Worm (Caenorhabditis elegans) whole organism, L4 larva: ENCODE data around the gene lin-56.

Experiments
- F49E8.2 ChIP-seq: sonication (generic microtip); optimal IDR thresholded peaks from 2 replicates; lab custom pipeline; 2016; ENCODE audit warnings: missing compliant biosample characterization, mild to moderate bottlenecking, missing genetic modification characterization, borderline replicate concordance
- Y5F2A.4 ChIP-seq: fragments of 200-800 bp; sonication (Bioruptor generic); optimal IDR thresholded peaks from 2 replicates; lab custom pipeline; 2018; ENCODE audit warnings: mild to moderate bottlenecking, missing genetic modification characterization, missing compliant biosample characterization
- Y75B8A.6 ChIP-seq: fragments of 200-800 bp; sonication (Bioruptor generic); IDR thresholded peaks from 2 replicates; pipeline ENCODE4 v1.3.6; 2022; ENCODE audit warnings: missing genetic modification reagents, missing genetic modification characterization, missing compliant biosample characterization
- ZK337.2 ChIP-seq: fragments of 200-800 bp; sonication (Bioruptor generic); IDR thresholded peaks from 2 replicates; pipeline ENCODE4 v1.3.6; 2022; ENCODE audit warnings: missing genetic modification reagents, missing genetic modification characterization, missing compliant biosample characterization
- aha-1 ChIP-seq: fragments of 150-350 bp; peaks from one replicate; lab custom pipeline; 2014; ENCODE audit warnings: missing biosample characterization, missing genetic modification characterization
- aly-2 ChIP-seq: sonication (generic microtip); optimal IDR thresholded peaks from 2 replicates; lab custom pipeline; 2018; ENCODE audit warnings: missing biosample characterization, missing genetic modification characterization
- ceh-32 ChIP-seq: sonication (generic microtip); optimal IDR thresholded peaks from 2 replicates; lab custom pipeline; 2016; ENCODE audit warnings: mild to moderate bottlenecking, missing genetic modification characterization, missing compliant biosample characterization; ENCODE audit not compliant: poor library complexity
- ceh-62 ChIP-seq: sonication (generic microtip); optimal IDR thresholded peaks from 2 replicates; lab custom pipeline; 2017; ENCODE audit warnings: missing biosample characterization, missing genetic modification characterization
- ceh-82 ChIP-seq: sonication (generic microtip); optimal IDR thresholded peaks from 2 replicates; lab custom pipeline; 2017; ENCODE audit warnings: missing biosample characterization, missing genetic modification characterization
- ces-1 ChIP-seq: fragments of 150-350 bp; sonication (generic microtip); optimal IDR thresholded peaks from 4 replicates; lab custom pipeline; 2014; ENCODE audit warnings: missing biosample characterization, missing genetic modification reagents, missing genetic modification characterization
- cey-2 ChIP-seq: sonication (generic microtip); optimal IDR thresholded peaks from 3 replicates; lab custom pipeline; 2017; ENCODE audit warnings: missing genetic modification characterization, mild to moderate bottlenecking, missing compliant biosample characterization, antibody characterized with exemption, borderline replicate concordance; ENCODE audit not compliant: insufficient read depth
- daf-8 ChIP-seq: fragments of 200-800 bp; sonication (Bioruptor generic); IDR thresholded peaks from 2 replicates; pipeline ENCODE4 v1.3.6; 2022; ENCODE audit warnings: missing genetic modification characterization, missing compliant biosample characterization
- dmd-6 ChIP-seq: fragments of 200-800 bp; sonication (Bioruptor generic); IDR thresholded peaks from 2 replicates; pipeline ENCODE4 v1.3.6; 2022; ENCODE audit warnings: missing genetic modification reagents, missing genetic modification characterization, missing compliant biosample characterization
- dmd-8 ChIP-seq: fragments of 200-800 bp; sonication (Bioruptor generic); IDR thresholded peaks from 2 replicates; pipeline ENCODE4 v1.3.6; 2022; ENCODE audit warnings: missing genetic modification characterization, missing compliant biosample characterization
- dmd-9 ChIP-seq: fragments of 200-800 bp; sonication (Bioruptor generic); IDR thresholded peaks from 2 replicates; pipeline ENCODE4 v1.3.6; 2022; ENCODE audit warnings: missing genetic modification reagents, missing genetic modification characterization, missing compliant biosample characterization
- duxl-1 ChIP-seq: sonication (generic microtip); optimal IDR thresholded peaks from 2 replicates; lab custom pipeline; 2016; ENCODE audit warnings: mild to moderate bottlenecking, missing genetic modification characterization, moderate library complexity, missing compliant biosample characterization; ENCODE audit not compliant: poor library complexity
- dve-1 ChIP-seq: sonication (generic microtip); optimal IDR thresholded peaks from 2 replicates; lab custom pipeline; 2017; ENCODE audit warnings: antibody characterized with exemption, mild to moderate bottlenecking, missing genetic modification characterization, missing compliant biosample characterization; ENCODE audit not compliant: insufficient read depth
- egl-27 ChIP-seq: sonication (generic microtip); optimal IDR thresholded peaks from 3 replicates; lab custom pipeline; 2017; ENCODE audit warnings: missing biosample characterization, missing genetic modification reagents, missing genetic modification characterization
- hif-1 ChIP-seq, 2 experiments: sonication (generic microtip); optimal IDR thresholded peaks; 2 replicates each; lab custom pipeline; 2016 to 2017; ENCODE audit warnings: missing compliant biosample characterization in 2 of 2, missing genetic modification characterization in 2 of 2, missing genetic modification reagents in 2 of 2, missing genotype in 2 of 2, mild to moderate bottlenecking in 1 of 2
- hlh-11 ChIP-seq: fragments of 200-800 bp; sonication (Bioruptor generic); optimal IDR thresholded peaks from 2 replicates; lab custom pipeline; 2018; ENCODE audit warnings: mild to moderate bottlenecking, missing genetic modification characterization, missing compliant biosample characterization
- hlh-30 ChIP-seq: sonication (generic microtip); optimal IDR thresholded peaks from 2 replicates; lab custom pipeline; 2017; ENCODE audit warnings: antibody characterized with exemption, mild to moderate bottlenecking, missing genetic modification characterization, missing compliant biosample characterization; ENCODE audit not compliant: insufficient read depth
- jun-1 ChIP-seq: fragments of 150-350 bp; optimal IDR thresholded peaks from 2 replicates; lab custom pipeline; 2014; ENCODE audit warnings: missing biosample characterization, missing genetic modification reagents, missing genetic modification characterization
- lim-7 ChIP-seq: fragments of 200-800 bp; sonication (Bioruptor generic); IDR thresholded peaks from 2 replicates; pipeline ENCODE4 v1.3.6; 2022; ENCODE audit warnings: missing genetic modification characterization, missing compliant biosample characterization
- lin-39 ChIP-seq: fragments of 150-350 bp; optimal IDR thresholded peaks from 2 replicates; lab custom pipeline; 2014; ENCODE audit warnings: missing biosample characterization, missing genetic modification reagents, missing genetic modification characterization
- lir-3 ChIP-seq: sonication (generic microtip); optimal IDR thresholded peaks from 2 replicates; lab custom pipeline; 2016; ENCODE audit warnings: mild to moderate bottlenecking, missing genetic modification characterization, missing compliant biosample characterization
- lsy-2 ChIP-seq, 2 experiments: fragments of 150-350 bp in 1 of 2; sonication (generic microtip) in 1 of 2; optimal IDR thresholded peaks; 2 replicates each; lab custom pipeline; 2014 to 2017; ENCODE audit warnings: missing biosample characterization in 2 of 2, missing genetic modification characterization in 2 of 2
- madf-5 ChIP-seq, 2 experiments: fragments of 200-800 bp; sonication (Bioruptor generic); IDR thresholded peaks; 2 replicates each; pipeline ENCODE4 v1.3.6; 2022; ENCODE audit warnings: missing compliant biosample characterization in 2 of 2, missing genetic modification characterization in 2 of 2
- mes-2 ChIP-seq: sonication (generic microtip); optimal IDR thresholded peaks from 2 replicates; lab custom pipeline; 2016; ENCODE audit warnings: missing genotype, mild to moderate bottlenecking, missing genetic modification characterization, missing compliant biosample characterization; ENCODE audit not compliant: poor library complexity, severe bottlenecking
- nhr-237 ChIP-seq: sonication (generic microtip); optimal IDR thresholded peaks from 2 replicates; lab custom pipeline; 2017; ENCODE audit warnings: missing biosample characterization, missing genetic modification characterization
- nhr-28 ChIP-seq: fragments of 150-350 bp; optimal IDR thresholded peaks from 2 replicates; lab custom pipeline; 2014; ENCODE audit warnings: missing biosample characterization, missing genetic modification characterization
- nhr-76 ChIP-seq: fragments of 150-350 bp; optimal IDR thresholded peaks from 2 replicates; lab custom pipeline; 2014; ENCODE audit warnings: missing biosample characterization, missing genetic modification characterization
- pqm-1 ChIP-seq: sonication (generic microtip); optimal IDR thresholded peaks from 2 replicates; lab custom pipeline; 2017; ENCODE audit warnings: missing biosample characterization, missing genetic modification characterization
- spr-1 ChIP-seq: sonication (generic microtip); optimal IDR thresholded peaks from 2 replicates; lab custom pipeline; 2016; ENCODE audit warnings: mild to moderate bottlenecking, missing genetic modification characterization, missing compliant biosample characterization
- spr-3 ChIP-seq: fragments of 200-800 bp; sonication (Bioruptor generic); optimal IDR thresholded peaks from 2 replicates; lab custom pipeline; 2018; ENCODE audit warnings: mild to moderate bottlenecking, missing genetic modification characterization, missing compliant biosample characterization
- tag-97 ChIP-seq: fragments of 200-800 bp; sonication (Bioruptor generic); IDR thresholded peaks from 2 replicates; pipeline ENCODE4 v1.3.6; 2022; ENCODE audit warnings: missing genetic modification characterization, missing compliant biosample characterization
- unc-62 ChIP-seq, 3 experiments: fragments of 150-350 bp in 1 of 3; sonication (generic microtip); optimal IDR thresholded peaks in 2 of 3; peaks in 1 of 3; 1 replicate in 1 of 3; 2 replicates in 2 of 3; lab custom pipeline; 2014 to 2017; ENCODE audit warnings: missing biosample characterization in 3 of 3, missing genetic modification characterization in 3 of 3, missing genetic modification reagents in 3 of 3, missing genotype in 1 of 3
- zag-1 ChIP-seq: fragments of 150-350 bp; optimal IDR thresholded peaks from 2 replicates; lab custom pipeline; 2014; ENCODE audit warnings: missing biosample characterization, missing genetic modification characterization
- zfp-2 ChIP-seq: sonication (generic microtip); optimal IDR thresholded peaks from 2 replicates; lab custom pipeline; 2016; ENCODE audit warnings: mild to moderate bottlenecking, missing genetic modification characterization, missing compliant biosample characterization
- zfp-3 ChIP-seq: fragments of 200-800 bp; sonication (Bioruptor generic); conservative IDR thresholded peaks from 2 replicates; pipeline ENCODE4 v1.3.6; 2022; ENCODE audit warnings: missing genetic modification reagents, missing genetic modification characterization, missing compliant biosample characterization

Gene lin-56

ce11 chrII:10476959-10477358, 27.2 kb downstream of the lin-56 start, which contains the start of gene ZK666.4:
TSS of gene ZK666.4 (plus strand) at chrII:10477259.
- no peak for TF ChIP-seq spr-1 (tag; lab: Kevin White, UChicago)
- TF ChIP-seq, all 104 proteins: peak for 0

- TF ChIP-seq Y75B8A.6 (GFP tag; lab: Robert Waterston, UW) (no peak), lir-3 (tag; lab: Kevin White, UChicago) (no peak), nhr-28 (tag; lab: Kevin White, UChicago) (no peak)
- TF ChIP-seq, all 104 proteins: peak for 0
Observed at ce11 chrII:10479348-10479747, 29.5 kb downstream of the lin-56 start, which contains the start of gene clec-59. TSS of gene clec-59 (minus strand) at chrII:10479448.

- TF ChIP-seq Y5F2A.4 (GFP tag; lab: Kevin White, UChicago) (no peak), aha-1 (peak; percentile 91), ceh-62 (no peak), lsy-2 (tag; optimal IDR thresholded peaks at IDR 0.05; lab: Kevin White, UChicago) (no peak), nhr-28 (tag; lab: Kevin White, UChicago) (no peak), lin-39 (no peak), daf-8 (no peak)
Observed at ce11 chrII:10480043-10480442, 30.2 kb downstream of the lin-56 start.

ce11 chrII:10481824-10482556, 32.2 kb downstream of the lin-56 start, which contains the start of the genes clec-60 and ZK666.11:
TSS of gene clec-60 (minus strand) at chrII:10481874.
TSS of gene ZK666.11 (plus strand) at chrII:10482522.
- no peak for TF ChIP-seq nhr-76 (tag; lab: Kevin White, UChicago)
- TF ChIP-seq nhr-28 (tag; lab: Kevin White, UChicago): peak; percentile 73
- TF ChIP-seq unc-62 (GFP tag; optimal IDR thresholded peaks at IDR 0.05 in 1 of 2; lab: Kevin White, UChicago): no peak
- TF ChIP-seq unc-62 (tag; optimal IDR thresholded peaks at IDR 0.05; lab: Kevin White, UChicago): no peak
- TF ChIP-seq nhr-237: no peak
- no peak for TF ChIP-seq lir-3 (tag; lab: Kevin White, UChicago)
- no peak for TF ChIP-seq duxl-1 (tag; lab: Kevin White, UChicago)
- TF ChIP-seq pqm-1 (tag; lab: Kevin White, UChicago): peak; percentile 2
- TF ChIP-seq dmd-9 (GFP tag; lab: Robert Waterston, UW): no peak
- TF ChIP-seq zfp-3 (GFP tag; lab: Robert Waterston, UW): no peak
- TF ChIP-seq hlh-11 (tag; lab: Kevin White, UChicago): peak; percentile 37
- TF ChIP-seq dmd-6 (GFP tag; lab: Robert Waterston, UW): peak; percentile 27; the same call in 1 of the 2 replicates

ce11 chrII:10482899-10483298, 33.1 kb downstream of the lin-56 start:
- TF ChIP-seq cey-2 (tag; lab: Kevin White, UChicago) (no peak), aly-2 (tag; lab: Kevin White, UChicago) (no peak), ZK337.2 (GFP tag; lab: Robert Waterston, UW) (no peak), ces-1 (GFP tag; lab: Kevin White, UChicago) (no peak), hlh-30 (tag; lab: Kevin White, UChicago) (no peak), egl-27 (tag; lab: Kevin White, UChicago) (no peak), F49E8.2 (tag; lab: Kevin White, UChicago) (no peak), tag-97 (no peak), mes-2 (tag; lab: Kevin White, UChicago) (no peak), spr-3 (GFP tag; lab: Kevin White, UChicago) (no peak), daf-8 (no peak), nhr-28 (tag; lab: Kevin White, UChicago) (peak; percentile 61), madf-5 (GFP tag; IDR thresholded peaks at IDR 0.05; lab: Robert Waterston, UW) (no peak), jun-1 (tag; lab: Kevin White, UChicago) (no peak), unc-62 (GFP tag; optimal IDR thresholded peaks at IDR 0.05 in 1 of 2; lab: Kevin White, UChicago) (peak in 1 of 2 experiments; percentile 27), unc-62 (tag; optimal IDR thresholded peaks at IDR 0.05; lab: Kevin White, UChicago) (no peak), zfp-2 (tag; lab: Kevin White, UChicago) (no peak), zag-1 (tag; lab: Kevin White, UChicago) (no peak), dmd-6 (GFP tag; lab: Robert Waterston, UW) (peak; percentile 50; the same call in 1 of the 2 replicates), dmd-8 (GFP tag; lab: Robert Waterston, UW) (no peak), hif-1 (tag; optimal IDR thresholded peaks at IDR 0.05; lab: Kevin White, UChicago) (peak in 1 of 2 experiments; percentile 84), pqm-1 (tag; lab: Kevin White, UChicago) (peak; percentile 84), nhr-76 (tag; lab: Kevin White, UChicago) (no peak), aha-1 (peak; percentile 77), ceh-32 (tag; lab: Kevin White, UChicago) (no peak), lim-7 (GFP tag; lab: Robert Waterston, UW) (no peak), ceh-82 (tag; lab: Kevin White, UChicago) (no peak), dve-1 (peak; percentile 13)
